Worm (Caenorhabditis elegans): ENCODE results near the gene nex-2.

nex-2 gene

ce11 chrIII:10362920-10363319 lies 32.7 kb upstream of the nex-2 start:
- TF ChIP-seq D2030.7 (GFP tag; IDR thresholded peaks at IDR 0.05) (no peak), B0035.1 (tag; optimal IDR thresholded peaks at IDR 0.05) (no peak), T26A5.8 (tag; optimal IDR thresholded peaks at IDR 0.05) (no peak), hrde-1 (tag; optimal IDR thresholded peaks at IDR 0.05; ENCODE audit: borderline replicate concordance) (no peak), dpff-1 (tag; optimal IDR thresholded peaks at IDR 0.05) (no peak), nfya-2 (GFP tag; IDR thresholded peaks at IDR 0.05) (no peak), tbp1 (GFP tag; optimal IDR thresholded peaks at IDR 0.05) (no peak), lin-26 (GFP tag; IDR thresholded peaks at IDR 0.05) (no peak), rpc-1 (optimal IDR thresholded peaks at IDR 0.05) (no peak), rpc-1 (tag; optimal IDR thresholded peaks at IDR 0.05) (no peak), xnd-1 (tag; optimal IDR thresholded peaks at IDR 0.05) (no peak), ceh-58 (GFP tag; IDR thresholded peaks at IDR 0.05) (no peak), bed-1 (GFP tag; IDR thresholded peaks at IDR 0.05) (no peak), hsf-1 (GFP tag; IDR thresholded peaks at IDR 0.05) (no peak), gei-17 (GFP tag; optimal IDR thresholded peaks at IDR 0.05) (no peak), dpl-1 (GFP tag; optimal IDR thresholded peaks at IDR 0.05) (no peak)

- TF ChIP-seq pbrm-1 (GFP tag; IDR thresholded peaks at IDR 0.05) (no peak), mel-28 (tag; optimal IDR thresholded peaks at IDR 0.05; ENCODE audit: borderline replicate concordance) (no peak)
These were observed 31.2 kb upstream of the nex-2 start for ce11 chrIII:10361456-10361855.

- no peak for TF ChIP-seq lir-1 (GFP tag; conservative IDR thresholded peaks at IDR 0.05)
- TF ChIP-seq ceh-40 (GFP tag; IDR thresholded peaks at IDR 0.05) = no peak
- no peak for TF ChIP-seq Y53G8AR.9 (GFP tag; conservative IDR thresholded peaks at IDR 0.05)
These were observed 29.7 kb upstream of the nex-2 start for ce11 chrIII:10359916-10360315.

- no peak for TF ChIP-seq Y67H2A.10 (GFP tag; conservative IDR thresholded peaks at IDR 0.05)
- peak; percentile 35 for TF ChIP-seq ceh-27 (GFP tag; optimal IDR thresholded peaks at IDR 0.05)
These were observed 28.5 kb upstream of the nex-2 start for ce11 chrIII:10358751-10359150.

ce11 chrIII:10357598-10358186 lies 27.5 kb upstream of the nex-2 start, which contains the start of gene umps-1:
Gene umps-1 (minus strand): TSS chrIII:10357648.
- TF ChIP-seq ekl-4 (GFP tag; IDR thresholded peaks at IDR 0.05) (0 out of 2 replicates have a peak, but pooled peaks have one; percentile 29), let-607 (tag; optimal IDR thresholded peaks at IDR 0.05) (peak in 1 of 2 experiments; percentile 18), F49E8.2 (tag; optimal IDR thresholded peaks at IDR 0.05; ENCODE audit: insufficient read depth) (peak; percentile 47), ztf-18 (tag; optimal IDR thresholded peaks at IDR 0.05) (no peak), tlf-1 (GFP tag; optimal IDR thresholded peaks at IDR 0.05) (peak; percentile 23), zfh-2 (GFP tag; conservative IDR thresholded peaks at IDR 0.05) (no peak), unc-130 (GFP tag; optimal IDR thresholded peaks at IDR 0.05) (no peak), snpc-4 (GFP tag; optimal IDR thresholded peaks at IDR 0.05) (no peak), snpc-4 (tag; optimal IDR thresholded peaks at IDR 0.05) (peak in 1 of 4 experiments; percentile 28), D2030.7 (GFP tag; IDR thresholded peaks at IDR 0.05) (0 out of 2 replicates have a peak, but pooled peaks have one; percentile 28), lir-1 (GFP tag; conservative IDR thresholded peaks at IDR 0.05) (no peak), lin-26 (GFP tag; IDR thresholded peaks at IDR 0.05) (no peak), attf-5 (GFP tag; optimal IDR thresholded peaks at IDR 0.05) (peak; percentile 24), egrh-3 (GFP tag; IDR thresholded peaks at IDR 0.05) (no peak), mxl-1 (tag; optimal IDR thresholded peaks at IDR 0.05) (no peak), lin-54 (GFP tag; optimal IDR thresholded peaks at IDR 0.05) (peak; percentile 95), F33H1.4 (GFP tag; IDR thresholded peaks at IDR 0.05) (peak; percentile 46; the same call in 1 of the 2 replicates), mcd-1 (GFP tag; IDR thresholded peaks at IDR 0.05) (peak; percentile 70), snpc-1.3 (tag; optimal IDR thresholded peaks at IDR 0.05; ENCODE audit: insufficient read depth) (peak; percentile 35), lin-35 (GFP tag; optimal IDR thresholded peaks at IDR 0.05) (peak in 2 of 3 experiments; percentile 10 to 93), C06A6.2 (GFP tag; conservative IDR thresholded peaks at IDR 0.05) (no peak), lsl-1 (GFP tag; optimal IDR thresholded peaks at IDR 0.05) (peak; percentile 77)

Measured in whole organism, young adult.